Worm (Caenorhabditis elegans) whole organism, early embryonic: Measurements from ENCODE around the gene idpc-3.

Experiments used
- B0310.2 ChIP-seq: sonication (generic microtip); optimal IDR thresholded peaks from 2 replicates; lab custom pipeline; 2016; ENCODE audit warnings: mild to moderate bottlenecking, missing genetic modification characterization, missing compliant biosample characterization
- F13C5.2 ChIP-seq: sonication (generic microtip); optimal IDR thresholded peaks from 2 replicates; lab custom pipeline; 2017; ENCODE audit warnings: mild to moderate bottlenecking, missing genetic modification characterization, inconsistent platforms, missing compliant biosample characterization
- ama-1 ChIP-seq: fragments of 150-350 bp; optimal IDR thresholded peaks from 2 replicates; lab custom pipeline; 2014
- ceh-36 ChIP-seq: sonication (generic microtip); optimal IDR thresholded peaks from 2 replicates; lab custom pipeline; 2016; ENCODE audit warnings: missing genetic modification characterization, inconsistent platforms, missing compliant biosample characterization
- flt-1 ChIP-seq: fragments of 200-800 bp; sonication (Bioruptor generic); IDR thresholded peaks from 2 replicates; pipeline ENCODE4 v1.3.6; 2022; ENCODE audit warnings: missing genetic modification characterization, missing compliant biosample characterization
- hnd-1 ChIP-seq: sonication (generic microtip); optimal IDR thresholded peaks from 2 replicates; lab custom pipeline; 2016; ENCODE audit warnings: missing genetic modification characterization, missing compliant biosample characterization
- pes-1 ChIP-seq: fragments of 200-800 bp; sonication (Bioruptor generic); IDR thresholded peaks from 2 replicates; pipeline ENCODE4 v1.3.6; 2022; ENCODE audit warnings: missing genetic modification reagents, missing genetic modification characterization, missing compliant biosample characterization
- scrt-1 ChIP-seq: fragments of 200-800 bp; sonication (Bioruptor generic); IDR thresholded peaks from 2 replicates; pipeline ENCODE4 v1.3.6; 2022; ENCODE audit warnings: missing genetic modification characterization, missing compliant biosample characterization
- sea-1 ChIP-seq: fragments of 200-800 bp; sonication (Bioruptor generic); conservative IDR thresholded peaks from 2 replicates; pipeline ENCODE4 v1.3.6; 2022; ENCODE audit warnings: missing genetic modification characterization, missing compliant biosample characterization
- tbx-37 ChIP-seq: fragments of 200-800 bp; sonication (Bioruptor generic); conservative IDR thresholded peaks from 2 replicates; pipeline ENCODE4 v1.3.6; 2022; ENCODE audit warnings: missing genetic modification reagents, missing genetic modification characterization, missing compliant biosample characterization
- tra-4 ChIP-seq: sonication (generic microtip); optimal IDR thresholded peaks from 2 replicates; lab custom pipeline; 2017; ENCODE audit warnings: missing genetic modification characterization, missing compliant biosample characterization

DNA sequence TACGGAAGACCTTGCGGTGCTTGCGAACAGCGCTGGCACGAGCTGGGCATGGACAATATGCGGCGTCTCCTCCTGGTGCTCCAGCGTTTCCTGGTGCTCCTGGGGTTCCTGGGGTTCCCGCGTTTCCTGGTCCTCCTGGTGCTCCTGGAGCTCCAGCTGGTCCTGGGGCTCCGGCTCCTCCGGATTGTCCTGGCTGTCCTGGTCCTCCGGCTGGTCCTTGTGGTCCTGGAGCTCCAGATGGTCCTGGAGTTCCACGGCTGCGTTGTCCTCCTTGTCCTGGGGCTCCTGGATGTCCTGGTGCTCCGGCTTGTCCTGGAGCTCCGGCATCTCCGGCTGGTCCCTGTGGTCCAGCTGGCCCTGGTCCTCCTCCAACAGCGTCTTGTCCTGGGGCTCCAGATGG, 3.3 kb upstream of the idpc-3 start:
- TF ChIP-seq hnd-1 (tag; lab: Kevin White, UChicago) (no peak), tra-4 (tag; lab: Kevin White, UChicago) (no peak), ceh-36 (tag; lab: Kevin White, UChicago) (no peak), pes-1 (GFP tag; lab: Robert Waterston, UW) (no peak), sea-1 (no peak), F13C5.2 (tag; lab: Kevin White, UChicago) (no peak), tbx-37 (GFP tag; lab: Robert Waterston, UW) (no peak), flt-1 (no peak), scrt-1 (GFP tag; lab: Robert Waterston, UW) (no peak), B0310.2 (tag; lab: Kevin White, UChicago) (no peak), ama-1 (lab: Kevin White, UChicago) (no peak)
